Fruit fly (Drosophila melanogaster) whole organism, embryonic: Measurements from ENCODE around the gene BCL7-like.

Experiments used
- ATbp ChIP-seq: fragments of 200-800 bp; sonication (Bioruptor generic); optimal IDR thresholded peaks from 2 replicates; lab custom pipeline; 2017; ENCODE audit warnings: missing biosample characterization, mild to moderate bottlenecking, missing genetic modification characterization, missing genetic modification reagents
- Antp ChIP-seq: fragments of 200-800 bp; sonication (Bioruptor generic); optimal IDR thresholded peaks from 3 replicates; lab custom pipeline; 2016; ENCODE audit warnings: missing biosample characterization, missing genetic modification characterization
- B-H2 ChIP-seq: fragments of 200-800 bp; sonication (Bioruptor generic); optimal IDR thresholded peaks from 2 replicates; lab custom pipeline; 2018; ENCODE audit warnings: missing biosample characterization, mild to moderate bottlenecking, missing genetic modification characterization
- C15 ChIP-seq: fragments of 200-800 bp; sonication (Bioruptor generic); IDR thresholded peaks from 3 replicates; pipeline ENCODE4 v1.3.6; 2022; ENCODE audit warnings: missing biosample characterization, missing genetic modification characterization
- CG10147 ChIP-seq: fragments of 200-800 bp; sonication (Bioruptor generic); optimal IDR thresholded peaks from 2 replicates; lab custom pipeline; 2019; ENCODE audit warnings: missing biosample characterization, mild to moderate bottlenecking, missing genetic modification characterization, moderate library complexity
- CG11560 ChIP-seq: fragments of 200-800 bp; sonication (Bioruptor generic); IDR thresholded peaks from 3 replicates; pipeline ENCODE4 v1.3.6; 2022; ENCODE audit warnings: missing biosample characterization, missing genetic modification characterization
- CG12155 ChIP-seq: fragments of 200-800 bp; sonication (Bioruptor generic); optimal IDR thresholded peaks from 3 replicates; lab custom pipeline; 2016; ENCODE audit warnings: missing biosample characterization, missing genetic modification characterization
- CG13296 ChIP-seq: fragments of 200-800 bp; sonication (Bioruptor generic); optimal IDR thresholded peaks from 3 replicates; lab custom pipeline; 2018; ENCODE audit warnings: missing biosample characterization, mild to moderate bottlenecking, missing genetic modification characterization
- CG14441 ChIP-seq: fragments of 200-800 bp; sonication (Bioruptor generic); IDR thresholded peaks from 2 replicates; pipeline ENCODE4 v1.3.6; 2022; ENCODE audit warnings: missing biosample characterization, missing genetic modification characterization
- CG14860 ChIP-seq: fragments of 200-800 bp; sonication (Bioruptor generic); IDR thresholded peaks from 3 replicates; pipeline ENCODE4 v1.3.6; 2022; ENCODE audit warnings: missing biosample characterization, missing genetic modification characterization; ENCODE audit not compliant: partially characterized antibody
- CG17385 ChIP-seq: fragments of 200-800 bp; sonication (Bioruptor generic); optimal IDR thresholded peaks from 3 replicates; lab custom pipeline; 2018; ENCODE audit warnings: missing biosample characterization, mild to moderate bottlenecking, missing genetic modification characterization
- CG17802 ChIP-seq: fragments of 200-800 bp; sonication (Bioruptor generic); optimal IDR thresholded peaks from 2 replicates; lab custom pipeline; 2018; ENCODE audit warnings: missing biosample characterization, mild to moderate bottlenecking, missing genetic modification characterization, moderate library complexity
- CG17912 ChIP-seq: fragments of 200-800 bp; sonication (Bioruptor generic); optimal IDR thresholded peaks from 2 replicates; lab custom pipeline; 2018; ENCODE audit warnings: missing biosample characterization, mild to moderate bottlenecking, missing genetic modification characterization
- CG32532 ChIP-seq: fragments of 200-800 bp; sonication (Bioruptor generic); IDR thresholded peaks from 2 replicates; pipeline ENCODE4 v1.3.6; 2022; ENCODE audit warnings: missing biosample characterization, missing genetic modification characterization
- CG34376 ChIP-seq: fragments of 200-800 bp; sonication (Bioruptor generic); optimal IDR thresholded peaks from 2 replicates; lab custom pipeline; 2018; ENCODE audit warnings: missing biosample characterization, mild to moderate bottlenecking, missing genetic modification characterization
- CG4820 ChIP-seq: fragments of 200-800 bp; sonication (Bioruptor generic); optimal IDR thresholded peaks from 3 replicates; lab custom pipeline; 2016; ENCODE audit warnings: missing biosample characterization, missing genetic modification characterization
- CG5180 ChIP-seq: fragments of 200-800 bp; sonication (Bioruptor generic); optimal IDR thresholded peaks from 3 replicates; lab custom pipeline; 2017; ENCODE audit warnings: missing biosample characterization, missing genetic modification characterization, mild to moderate bottlenecking, moderate library complexity, missing genetic modification reagents
- CG6765 ChIP-seq: fragments of 200-800 bp; sonication (Bioruptor generic); optimal IDR thresholded peaks from 3 replicates; lab custom pipeline; 2017; ENCODE audit warnings: missing biosample characterization, mild to moderate bottlenecking, missing genetic modification characterization
- CG7271 ChIP-seq: fragments of 200-800 bp; sonication (Bioruptor generic); optimal IDR thresholded peaks from 2 replicates; lab custom pipeline; 2018; ENCODE audit warnings: missing biosample characterization, mild to moderate bottlenecking, missing genetic modification characterization, moderate library complexity
- CG7357 ChIP-seq: fragments of 200-800 bp; sonication (Bioruptor generic); IDR thresholded peaks from 3 replicates; pipeline ENCODE4 v1.3.6; 2022; ENCODE audit warnings: missing biosample characterization, missing genetic modification characterization
- CG7839 ChIP-seq: fragments of 200-800 bp; sonication (Bioruptor generic); optimal IDR thresholded peaks from 3 replicates; lab custom pipeline; 2018; ENCODE audit warnings: missing biosample characterization, mild to moderate bottlenecking, missing genetic modification characterization, moderate library complexity
- CG7987 ChIP-seq: fragments of 200-800 bp; sonication (Bioruptor generic); optimal IDR thresholded peaks from 2 replicates; lab custom pipeline; 2018; ENCODE audit warnings: missing biosample characterization, mild to moderate bottlenecking, missing genetic modification characterization, moderate library complexity
- CG9437 ChIP-seq: fragments of 200-800 bp; sonication (Bioruptor generic); optimal IDR thresholded peaks from 2 replicates; lab custom pipeline; 2018; ENCODE audit warnings: missing biosample characterization, mild to moderate bottlenecking, missing genetic modification characterization
- CG9727 ChIP-seq: fragments of 200-800 bp; sonication (Bioruptor generic); optimal IDR thresholded peaks from 3 replicates; lab custom pipeline; 2017; ENCODE audit warnings: missing biosample characterization, mild to moderate bottlenecking, missing genetic modification characterization
- CG9797 ChIP-seq: fragments of 200-800 bp; sonication (Bioruptor generic); optimal IDR thresholded peaks from 3 replicates; lab custom pipeline; 2018; ENCODE audit warnings: missing biosample characterization, mild to moderate bottlenecking, missing genetic modification characterization
- CrebB ChIP-seq: fragments of 200-800 bp; sonication (Bioruptor generic); optimal IDR thresholded peaks from 3 replicates; lab custom pipeline; 2018; ENCODE audit warnings: missing biosample characterization, mild to moderate bottlenecking, missing genetic modification characterization
- Dek ChIP-seq: fragments of 200-800 bp; sonication (Bioruptor generic); optimal IDR thresholded peaks from 3 replicates; lab custom pipeline; 2019; ENCODE audit warnings: missing biosample characterization, mild to moderate bottlenecking, missing genetic modification characterization, moderate library complexity
- Hr78 ChIP-seq, 2 experiments: fragments of 200-800 bp in 1 of 2; fragments of >200 bp in 1 of 2; sonication (Bioruptor generic) in 1 of 2; optimal IDR thresholded peaks; 2 replicates each; lab custom pipeline; 2017 to 2019; ENCODE audit warnings: missing biosample characterization in 2 of 2, missing genetic modification characterization in 2 of 2, mild to moderate bottlenecking in 1 of 2, moderate library complexity in 1 of 2
- MTF-1 ChIP-seq: fragments of 200-800 bp; sonication (Bioruptor generic); optimal IDR thresholded peaks from 2 replicates; lab custom pipeline; 2018; ENCODE audit warnings: missing biosample characterization, mild to moderate bottlenecking, missing genetic modification characterization, borderline replicate concordance
- Mes4 ChIP-seq: fragments of 200-800 bp; sonication (Bioruptor generic); optimal IDR thresholded peaks from 2 replicates; lab custom pipeline; 2016; ENCODE audit warnings: missing biosample characterization, missing genetic modification characterization
- NfI ChIP-seq: fragments of 200-800 bp; sonication (Bioruptor generic); optimal IDR thresholded peaks from 3 replicates; lab custom pipeline; 2018; ENCODE audit warnings: missing biosample characterization, mild to moderate bottlenecking, missing genetic modification characterization, moderate library complexity
- Oli ChIP-seq: fragments of 200-800 bp; sonication (Bioruptor generic); optimal IDR thresholded peaks from 2 replicates; lab custom pipeline; 2018; ENCODE audit warnings: missing biosample characterization, mild to moderate bottlenecking, missing genetic modification characterization, moderate library complexity
- Optix ChIP-seq: fragments of 200-800 bp; sonication (Bioruptor generic); IDR thresholded peaks from 3 replicates; pipeline ENCODE4 v1.3.6; 2022; ENCODE audit warnings: missing biosample characterization, missing genetic modification characterization
- Poxn ChIP-seq: fragments of 200-800 bp; sonication (Bioruptor generic); IDR thresholded peaks from 2 replicates; pipeline ENCODE4 v1.3.6; 2022; ENCODE audit warnings: missing biosample characterization, missing genetic modification characterization
- Sox100B ChIP-seq: fragments of 200-800 bp; sonication (Bioruptor generic); optimal IDR thresholded peaks from 3 replicates; lab custom pipeline; 2018; ENCODE audit warnings: missing biosample characterization, mild to moderate bottlenecking, missing genetic modification characterization
- Ssrp ChIP-seq: fragments of 200-800 bp; sonication (Bioruptor generic); optimal IDR thresholded peaks from 2 replicates; lab custom pipeline; 2018; ENCODE audit warnings: missing biosample characterization, mild to moderate bottlenecking, missing genetic modification characterization, moderate library complexity
- Xbp1 ChIP-seq: fragments of 200-800 bp; sonication (Bioruptor generic); optimal IDR thresholded peaks from 3 replicates; lab custom pipeline; 2016; ENCODE audit warnings: missing biosample characterization, mild to moderate bottlenecking, missing genetic modification characterization
- bab2 ChIP-seq: fragments of 200-800 bp; sonication (Bioruptor generic); optimal IDR thresholded peaks from 2 replicates; lab custom pipeline; 2016; ENCODE audit warnings: missing biosample characterization, missing genetic modification characterization
- da ChIP-seq: fragments of 200-800 bp; sonication (Bioruptor generic); optimal IDR thresholded peaks from 2 replicates; lab custom pipeline; 2016; ENCODE audit warnings: missing biosample characterization, missing genetic modification characterization
- fd3F ChIP-seq: fragments of 200-800 bp; sonication (Bioruptor generic); optimal IDR thresholded peaks from 2 replicates; lab custom pipeline; 2018; ENCODE audit warnings: missing biosample characterization, mild to moderate bottlenecking, missing genetic modification characterization, moderate library complexity
- hb ChIP-seq: fragments of 200-800 bp; sonication (Bioruptor generic); IDR thresholded peaks from 3 replicates; pipeline ENCODE4 v1.3.6; 2022; ENCODE audit warnings: missing biosample characterization, missing genetic modification characterization; ENCODE audit not compliant: partially characterized antibody
- kni ChIP-seq: fragments of 200-800 bp; sonication (Bioruptor generic); optimal IDR thresholded peaks from 3 replicates; lab custom pipeline; 2017; ENCODE audit warnings: mild to moderate bottlenecking, missing biosample characterization, missing genetic modification reagents, missing genetic modification characterization
- lilli ChIP-seq: fragments of 200-800 bp; sonication (Bioruptor generic); optimal IDR thresholded peaks from 3 replicates; lab custom pipeline; 2016; ENCODE audit warnings: missing biosample characterization, missing genetic modification characterization
- lmd ChIP-seq: fragments of 200-800 bp; sonication (Bioruptor generic); IDR thresholded peaks from 2 replicates; pipeline ENCODE4 v1.3.6; 2022; ENCODE audit warnings: missing biosample characterization, missing genetic modification characterization
- ranshi ChIP-seq: fragments of 200-800 bp; sonication (Bioruptor generic); IDR thresholded peaks from 2 replicates; pipeline ENCODE4 v1.3.6; 2022; ENCODE audit warnings: missing biosample characterization, missing genetic modification characterization
- sug ChIP-seq: fragments of 200-800 bp; optimal IDR thresholded peaks from 2 replicates; lab custom pipeline; 2019; ENCODE audit warnings: missing biosample characterization, mild to moderate bottlenecking, missing genetic modification characterization, moderate library complexity
- tin ChIP-seq: fragments of 200-800 bp; sonication (Bioruptor generic); optimal IDR thresholded peaks from 3 replicates; lab custom pipeline; 2016; ENCODE audit warnings: missing biosample characterization, missing genetic modification characterization
- tna ChIP-seq: fragments of 200-800 bp; sonication (Bioruptor generic); IDR thresholded peaks from 2 replicates; pipeline ENCODE4 v1.3.6; 2022; ENCODE audit warnings: missing biosample characterization, missing genetic modification characterization; ENCODE audit not compliant: partially characterized antibody
- zen ChIP-seq: fragments of 200-800 bp; sonication (Bioruptor generic); optimal IDR thresholded peaks from 3 replicates; lab custom pipeline; 2018; ENCODE audit warnings: missing biosample characterization, mild to moderate bottlenecking, missing genetic modification characterization, moderate library complexity
- zf30C ChIP-seq: fragments of 200-800 bp; sonication (Bioruptor generic); optimal IDR thresholded peaks from 3 replicates; lab custom pipeline; 2018; ENCODE audit warnings: missing biosample characterization, mild to moderate bottlenecking, missing genetic modification characterization

Gene BCL7-like

dm6 chrX:9349224-9349623, 7.2 kb upstream of the BCL7-like start (continued):
- TF ChIP-seq zf30C (GFP tag; lab: Kevin White, UChicago) (no peak), CG34376 (GFP tag; lab: Kevin White, UChicago) (no peak), bab2 (GFP tag; lab: Kevin White, UChicago) (peak; percentile 38), fd3F (GFP tag; lab: Kevin White, UChicago) (peak; percentile 9), CG10147 (GFP tag; lab: Kevin White, UChicago) (peak; percentile 9), Dek (no peak), CG7271 (tag; lab: Kevin White, UChicago) (no peak), C15 (GFP tag; lab: Robert Waterston, UW) (no peak), sug (no peak), Ssrp (peak; percentile 49), CG13296 (peak; percentile 19), CG7987 (no peak), ATbp (GFP tag; lab: Kevin White, UChicago) (peak; percentile 59), lmd (GFP tag; lab: Robert Waterston, UW) (no peak), CG4820 (GFP tag; lab: Kevin White, UChicago) (peak; percentile 36), tna (GFP tag; lab: Robert Waterston, UW) (no peak), zen (tag; lab: Kevin White, UChicago) (peak; percentile 44), NfI (GFP tag; lab: Kevin White, UChicago) (peak; percentile 37), Sox100B (GFP tag; lab: Kevin White, UChicago) (peak; percentile 41), CG32532 (peak; percentile 41; the same call in 1 of the 2 replicates), CG12155 (GFP tag; lab: Kevin White, UChicago) (peak; percentile 1), CG14860 (GFP tag; lab: Robert Waterston, UW) (no peak), lilli (GFP tag; lab: Kevin White, UChicago) (peak; percentile 20), hb (GFP tag; lab: Robert Waterston, UW) (no peak), CG7839 (tag; lab: Kevin White, UChicago) (peak; percentile 67), Hr78 (GFP tag; optimal IDR thresholded peaks at IDR 0.05; lab: Kevin White, UChicago) (no peak), CG9727 (GFP tag; lab: Kevin White, UChicago) (peak; percentile 34), CG5180 (no peak), kni (no peak), tin (GFP tag; lab: Kevin White, UChicago) (peak; percentile 40), CrebB (tag; lab: Kevin White, UChicago) (no peak), da (GFP tag; lab: Kevin White, UChicago) (no peak), Xbp1 (GFP tag; lab: Kevin White, UChicago) (peak; percentile 63), Antp (peak; percentile 36), CG7357 (GFP tag; lab: Robert Waterston, UW) (peak; percentile 31; the same call in 1 of the 3 replicates), Oli (tag; lab: Kevin White, UChicago) (peak; percentile 65), CG9437 (GFP tag; lab: Kevin White, UChicago) (peak; percentile 43), Mes4 (GFP tag; lab: Kevin White, UChicago) (peak; percentile 15), MTF-1 (GFP tag; lab: Kevin White, UChicago) (peak; percentile 27), B-H2 (GFP tag; lab: Kevin White, UChicago) (no peak), CG17912 (GFP tag; lab: Kevin White, UChicago) (no peak), CG17802 (no peak), CG11560 (tag; lab: Robert Waterston, UW) (no peak), Optix (GFP tag; lab: Robert Waterston, UW) (peak; percentile 18; the same call in 1 of the 3 replicates), CG14441 (GFP tag; lab: Robert Waterston, UW) (no peak), Poxn (GFP tag; lab: Robert Waterston, UW) (no peak), CG9797 (GFP tag; lab: Kevin White, UChicago) (no peak), CG17385 (GFP tag; lab: Kevin White, UChicago) (peak; percentile 56), CG6765 (GFP tag; lab: Kevin White, UChicago) (no peak), ranshi (0 out of 2 replicates have a peak, but pooled peaks have one; percentile 27)
